Worm (Caenorhabditis elegans): ENCODE results near the gene cyp-31A5.
A peak's percentile ranks its signal among the peaks of the same experiment; 100 is the strongest.
"Not testable (repeated sequence)": the region's sequence is repeated elsewhere in the genome, so short reads cannot be mapped to it uniquely, and the experiment has no call there.

The cyp-31A5 gene

ce11 chrIV:13412845-13413383, 11.8 kb downstream of the cyp-31A5 start, which contains the start of gene gcl-1:
TSS of gene gcl-1 (minus strand) at chrIV:13412895.
- TF ChIP-seq klf-2 (GFP tag; conservative IDR thresholded peaks at IDR 0.05) = no peak
- no peak for TF ChIP-seq tab-1 (GFP tag; IDR thresholded peaks at IDR 0.05)
- TF ChIP-seq cog-1 (tag; optimal IDR thresholded peaks at IDR 0.05) = peak; percentile 28
- TF ChIP-seq ztf-23 (GFP tag; IDR thresholded peaks at IDR 0.05) = no peak
- peak; percentile 57; the same call in 1 of the 2 replicates for TF ChIP-seq ztf-29 (GFP tag; IDR thresholded peaks at IDR 0.05)

ce11 chrIV:13415739-13416271, 14.7 kb downstream of the cyp-31A5 start, which contains the start of the genes pik-1 and aptf-2:
TSS of gene pik-1 (plus strand) at chrIV:13416041.
TSS of gene aptf-2 (minus strand) at chrIV:13416051.
- no peak for TF ChIP-seq flt-1 (GFP tag; IDR thresholded peaks at IDR 0.05)
- no peak for TF ChIP-seq ztf-23 (GFP tag; IDR thresholded peaks at IDR 0.05)
- TF ChIP-seq tab-1 (GFP tag; IDR thresholded peaks at IDR 0.05) = no peak
- no peak for TF ChIP-seq T22C8.4 (GFP tag; IDR thresholded peaks at IDR 0.05)
- no peak for TF ChIP-seq ref-1 (GFP tag; conservative IDR thresholded peaks at IDR 0.05)
- no peak for TF ChIP-seq klf-2 (GFP tag; conservative IDR thresholded peaks at IDR 0.05)
- no peak for TF ChIP-seq ztf-29 (GFP tag; IDR thresholded peaks at IDR 0.05)
- TF ChIP-seq cog-1 (tag; optimal IDR thresholded peaks at IDR 0.05) = no peak
- TF ChIP-seq med-1 (GFP tag; optimal IDR thresholded peaks at IDR 0.05; ENCODE audit: insufficient read depth) = no peak

ce11 chrIV:13422200-13422599, 21.1 kb downstream of the cyp-31A5 start, which contains the start of gene nol-9:
TSS of gene nol-9 (plus strand) at chrIV:13422500.
- no peak for TF ChIP-seq ztf-23 (GFP tag; IDR thresholded peaks at IDR 0.05)
- TF ChIP-seq cog-1 (tag; optimal IDR thresholded peaks at IDR 0.05) = no peak
- no peak for TF ChIP-seq T22C8.4 (GFP tag; IDR thresholded peaks at IDR 0.05)
- no peak for TF ChIP-seq ref-1 (GFP tag; conservative IDR thresholded peaks at IDR 0.05)
- no peak for TF ChIP-seq ztf-29 (GFP tag; IDR thresholded peaks at IDR 0.05)
- no peak for TF ChIP-seq klf-2 (GFP tag; conservative IDR thresholded peaks at IDR 0.05)
- no peak for TF ChIP-seq flt-1 (GFP tag; IDR thresholded peaks at IDR 0.05)
- no peak for TF ChIP-seq med-1 (GFP tag; optimal IDR thresholded peaks at IDR 0.05; ENCODE audit: insufficient read depth)
- TF ChIP-seq tab-1 (GFP tag; IDR thresholded peaks at IDR 0.05) = no peak

ce11 chrIV:13429240-13429639, 28.2 kb downstream of the cyp-31A5 start, which contains the start of gene K09B11.4:
TSS of gene K09B11.4 (plus strand) at chrIV:13429540.
- TF ChIP-seq ref-1 (GFP tag; conservative IDR thresholded peaks at IDR 0.05) (no peak), klf-2 (GFP tag; conservative IDR thresholded peaks at IDR 0.05) (no peak), med-1 (GFP tag; optimal IDR thresholded peaks at IDR 0.05; ENCODE audit: insufficient read depth) (no peak)

- 0 out of 2 replicates have a peak, but pooled peaks have one; percentile 52 for TF ChIP-seq tab-1 (GFP tag; IDR thresholded peaks at IDR 0.05)
Observed at ce11 chrIV:13430137-13430536, 29.0 kb downstream of the cyp-31A5 start.

- TF ChIP-seq tab-1, ztf-23, ztf-29 (GFP tag; IDR thresholded peaks at IDR 0.05): not testable (repeated sequence)
Observed at ce11 chrIV:13433904-13434303, 32.8 kb downstream of the cyp-31A5 start, which contains the start of gene K09B11.5. TSS of gene K09B11.5 (minus strand) at chrIV:13434004.

ce11 chrIV:13445275-13445674, 44.2 kb downstream of the cyp-31A5 start, which contains the start of gene mam-3:
TSS of gene mam-3 (minus strand) at chrIV:13445375.
- TF ChIP-seq ref-1 (GFP tag; conservative IDR thresholded peaks at IDR 0.05) (no peak), cog-1 (tag; optimal IDR thresholded peaks at IDR 0.05) (no peak), klf-2 (GFP tag; conservative IDR thresholded peaks at IDR 0.05) (no peak), ztf-29 (GFP tag; IDR thresholded peaks at IDR 0.05) (no peak), med-1 (GFP tag; optimal IDR thresholded peaks at IDR 0.05; ENCODE audit: insufficient read depth) (no peak), flt-1 (GFP tag; IDR thresholded peaks at IDR 0.05) (no peak), T22C8.4 (GFP tag; IDR thresholded peaks at IDR 0.05) (no peak), ztf-23 (GFP tag; IDR thresholded peaks at IDR 0.05) (no peak), tab-1 (GFP tag; IDR thresholded peaks at IDR 0.05) (no peak)

ce11 chrIV:13450740-13451139, 49.7 kb downstream of the cyp-31A5 start:
- TF ChIP-seq klf-2 (GFP tag; conservative IDR thresholded peaks at IDR 0.05) (no peak), cog-1 (tag; optimal IDR thresholded peaks at IDR 0.05) (no peak), ztf-23 (GFP tag; IDR thresholded peaks at IDR 0.05) (no peak)

All from whole organism, midembryonic.